Fruit fly (Drosophila melanogaster): ENCODE data around the gene ema.

ema gene

dm6 chr3R:16403023-16403733, 38.3 kb downstream of the ema start, which contains the start of gene ss (continued):
- TF ChIP-seq Dip2 (GFP tag; IDR thresholded peaks at IDR 0.05) (no peak), dysf (GFP tag; IDR thresholded peaks at IDR 0.05) (no peak), sob (GFP tag; IDR thresholded peaks at IDR 0.05) (no peak), inv (GFP tag; IDR thresholded peaks at IDR 0.05; ENCODE audit: partially characterized antibody) (no peak), Taf1 (GFP tag; IDR thresholded peaks at IDR 0.05) (no peak), kni (GFP tag; optimal IDR thresholded peaks at IDR 0.05) (peak; percentile 26), Blimp-1 (GFP tag; optimal IDR thresholded peaks at IDR 0.05) (no peak), slp2 (GFP tag; optimal IDR thresholded peaks at IDR 0.05) (no peak), Meics (GFP tag; optimal IDR thresholded peaks at IDR 0.05) (no peak), Mrtf (GFP tag; IDR thresholded peaks at IDR 0.05) (no peak), phol (tag; optimal IDR thresholded peaks at IDR 0.05) (no peak), CG31224 (GFP tag; IDR thresholded peaks at IDR 0.05) (no peak), crol (GFP tag; IDR thresholded peaks at IDR 0.05) (no peak), pan (optimal IDR thresholded peaks at IDR 0.05) (no peak), pan (GFP tag; optimal IDR thresholded peaks at IDR 0.05 in 1 of 2, IDR thresholded peaks at IDR 0.05 in 1 of 2) (peak in 1 of 2 experiments; percentile 68), Vsx1 (GFP tag; optimal IDR thresholded peaks at IDR 0.05) (no peak), Hr39 (optimal IDR thresholded peaks at IDR 0.05) (peak; percentile 97), CG8281 (tag; optimal IDR thresholded peaks at IDR 0.05) (no peak), E2f2 (GFP tag; IDR thresholded peaks at IDR 0.05) (no peak), tll (GFP tag; optimal IDR thresholded peaks at IDR 0.05) (peak; percentile 9 to 51), sc (optimal IDR thresholded peaks at IDR 0.05) (no peak), sc (GFP tag; optimal IDR thresholded peaks at IDR 0.05) (no peak), CG7745 (tag; optimal IDR thresholded peaks at IDR 0.05) (no peak), D (optimal IDR thresholded peaks at IDR 0.05) (no peak), D (GFP tag; optimal IDR thresholded peaks at IDR 0.05) (no peak), ranshi (GFP tag; IDR thresholded peaks at IDR 0.05) (no peak), vfl (GFP tag; optimal IDR thresholded peaks at IDR 0.05) (no peak), nerfin-2 (GFP tag; IDR thresholded peaks at IDR 0.05; ENCODE audit: partially characterized antibody) (no peak), CG7928 (GFP tag; optimal IDR thresholded peaks at IDR 0.05) (no peak), Atf-2 (GFP tag; optimal IDR thresholded peaks at IDR 0.05) (no peak), insv (GFP tag; optimal IDR thresholded peaks at IDR 0.05) (peak in 1 of 2 experiments; percentile 86), sens-2 (GFP tag; IDR thresholded peaks at IDR 0.05) (no peak), dm (GFP tag; optimal IDR thresholded peaks at IDR 0.05) (peak; percentile 6), Xbp1 (GFP tag; optimal IDR thresholded peaks at IDR 0.05) (peak; percentile 39), Jarid2 (GFP tag; optimal IDR thresholded peaks at IDR 0.05) (peak; percentile 67), CG11696 (GFP tag; IDR thresholded peaks at IDR 0.05) (no peak), Ets65A (GFP tag) (no peak), CrebB (tag; optimal IDR thresholded peaks at IDR 0.05) (no peak), tna (GFP tag; IDR thresholded peaks at IDR 0.05; ENCODE audit: partially characterized antibody) (0 out of 2 replicates have a peak, but pooled peaks have one; percentile 9), CG4730 (GFP tag; IDR thresholded peaks at IDR 0.05) (no peak), Scr (GFP tag; IDR thresholded peaks at IDR 0.05; ENCODE audit: partially characterized antibody) (no peak), Nf-YB (GFP tag; optimal IDR thresholded peaks at IDR 0.05) (no peak), CG2199 (GFP tag; IDR thresholded peaks at IDR 0.05) (no peak)
